Fruit fly (Drosophila melanogaster): ENCODE measurements around the gene CG5280.
A peak's percentile ranks its signal among the peaks of the same experiment; 100 is the strongest.

The CG5280 gene

dm6 chr3L:8985848-8986320 is 4.1 kb downstream of the CG5280 start, which contains the start of gene Galk (continued):
- TF ChIP-seq pfk (GFP tag; optimal IDR thresholded peaks at IDR 0.05): peak; percentile 37
- TF ChIP-seq maf-S (GFP tag; optimal IDR thresholded peaks at IDR 0.05): peak; percentile 19
- TF ChIP-seq grn (GFP tag; optimal IDR thresholded peaks at IDR 0.05): peak; percentile 43
- peak; percentile 63 for TF ChIP-seq HHEX (GFP tag; optimal IDR thresholded peaks at IDR 0.05)
- no peak for TF ChIP-seq Nf-YB (GFP tag; optimal IDR thresholded peaks at IDR 0.05)
- no peak for TF ChIP-seq crp (GFP tag; optimal IDR thresholded peaks at IDR 0.05)
- peak; percentile 66; the same call in 2 of the 3 replicates for TF ChIP-seq tgo (GFP tag; IDR thresholded peaks at IDR 0.05)
- TF ChIP-seq CG5953 (GFP tag; IDR thresholded peaks at IDR 0.05): peak; percentile 50; the same call in 1 of the 2 replicates
- TF ChIP-seq CG34376 (GFP tag; optimal IDR thresholded peaks at IDR 0.05): peak; percentile 95
- 0 out of 2 replicates have a peak, but pooled peaks have one; percentile 60 for TF ChIP-seq chm (GFP tag; IDR thresholded peaks at IDR 0.05)
- peak; percentile 48 for TF ChIP-seq unpg (GFP tag; optimal IDR thresholded peaks at IDR 0.05)
- TF ChIP-seq CG11696 (GFP tag; IDR thresholded peaks at IDR 0.05): peak; percentile 54; the same call in 1 of the 2 replicates
- no peak for TF ChIP-seq CG8478 (optimal IDR thresholded peaks at IDR 0.05)
- TF ChIP-seq sr (GFP tag; IDR thresholded peaks at IDR 0.05): no peak
- TF ChIP-seq CG11723 (GFP tag; optimal IDR thresholded peaks at IDR 0.05): no peak
- TF ChIP-seq CG6813 (GFP tag; optimal IDR thresholded peaks at IDR 0.05): peak; percentile 77
- no peak for TF ChIP-seq Bdp1 (GFP tag; optimal IDR thresholded peaks at IDR 0.05)
- TF ChIP-seq CG15696 (tag; optimal IDR thresholded peaks at IDR 0.05): no peak
- TF ChIP-seq E2f1 (GFP tag; IDR thresholded peaks at IDR 0.05): peak; percentile 71
- TF ChIP-seq CG15011 (GFP tag; optimal IDR thresholded peaks at IDR 0.05): peak; percentile 35
- peak; percentile 48 for TF ChIP-seq CG12299 (tag; optimal IDR thresholded peaks at IDR 0.05)
- no peak for TF ChIP-seq abd-A (tag; optimal IDR thresholded peaks at IDR 0.05)
- no peak for TF ChIP-seq usp (GFP tag; optimal IDR thresholded peaks at IDR 0.05)
- TF ChIP-seq ssp (GFP tag; IDR thresholded peaks at IDR 0.05): peak; percentile 26; the same call in 1 of the 2 replicates
- TF ChIP-seq CG42726 (GFP tag; IDR thresholded peaks at IDR 0.05; ENCODE audit: partially characterized antibody): no peak
- TF ChIP-seq Eip74EF (GFP tag; optimal IDR thresholded peaks at IDR 0.05): peak in 1 of 2 experiments; percentile 21
- peak; percentile 40 for TF ChIP-seq CG9437 (GFP tag; optimal IDR thresholded peaks at IDR 0.05)
- peak; percentile 49; the same call in 1 of the 3 replicates for TF ChIP-seq Optix (GFP tag; IDR thresholded peaks at IDR 0.05)
- no peak for TF ChIP-seq slp2 (GFP tag; optimal IDR thresholded peaks at IDR 0.05)
- TF ChIP-seq sna (GFP tag; IDR thresholded peaks at IDR 0.05; ENCODE audit: partially characterized antibody): no peak
- TF ChIP-seq ind (GFP tag; optimal IDR thresholded peaks at IDR 0.05): peak; percentile 71
- TF ChIP-seq Mes4 (GFP tag; optimal IDR thresholded peaks at IDR 0.05): no peak
- TF ChIP-seq CG6765 (GFP tag; optimal IDR thresholded peaks at IDR 0.05): peak; percentile 68
- no peak for TF ChIP-seq CG2202 (tag; optimal IDR thresholded peaks at IDR 0.05)
- peak; percentile 85 for TF ChIP-seq CG18599 (GFP tag; optimal IDR thresholded peaks at IDR 0.05)
- TF ChIP-seq crc (GFP tag; optimal IDR thresholded peaks at IDR 0.05): no peak
- no peak for TF ChIP-seq CG30020 (tag; optimal IDR thresholded peaks at IDR 0.05)
- 0 out of 2 replicates have a peak, but pooled peaks have one; percentile 24 for TF ChIP-seq ap (GFP tag; IDR thresholded peaks at IDR 0.05)
- no peak for TF ChIP-seq stwl (tag; optimal IDR thresholded peaks at IDR 0.05)
- no peak for TF ChIP-seq Awh (GFP tag; IDR thresholded peaks at IDR 0.05)
- peak; percentile 57 for TF ChIP-seq CG12155 (GFP tag; optimal IDR thresholded peaks at IDR 0.05)
- no peak for TF ChIP-seq Sox100B (GFP tag; optimal IDR thresholded peaks at IDR 0.05)
- peak; percentile 58 for TF ChIP-seq bigmax (GFP tag; optimal IDR thresholded peaks at IDR 0.05)
- TF ChIP-seq CG11085 (GFP tag; IDR thresholded peaks at IDR 0.05): peak; percentile 46; the same call in 1 of the 2 replicates
- peak; percentile 92 for TF ChIP-seq CG32532 (GFP tag; IDR thresholded peaks at IDR 0.05)
- TF ChIP-seq Rx (GFP tag; IDR thresholded peaks at IDR 0.05): peak; percentile 14; the same call in 1 of the 2 replicates
- no peak for TF ChIP-seq jing (GFP tag; optimal IDR thresholded peaks at IDR 0.05)
- TF ChIP-seq cwo (GFP tag; optimal IDR thresholded peaks at IDR 0.05): peak; percentile 70
- TF ChIP-seq CG30431 (GFP tag; optimal IDR thresholded peaks at IDR 0.05): no peak
- TF ChIP-seq ftz-f1 (GFP tag; optimal IDR thresholded peaks at IDR 0.05): peak; percentile 78
